Fruit fly (Drosophila melanogaster) whole organism, embryonic: ENCODE results near the gene AspRS-m.

ENCODE experiments used
- Antp ChIP-seq: fragments of 200-800 bp; sonication (Bioruptor generic); optimal IDR thresholded peaks from 3 replicates; lab custom pipeline; 2016; ENCODE audit warnings: missing biosample characterization, missing genetic modification characterization
- B-H2 ChIP-seq: fragments of 200-800 bp; sonication (Bioruptor generic); optimal IDR thresholded peaks from 2 replicates; lab custom pipeline; 2018; ENCODE audit warnings: missing biosample characterization, mild to moderate bottlenecking, missing genetic modification characterization
- Bdp1 ChIP-seq: fragments of 200-800 bp; sonication (Bioruptor generic); optimal IDR thresholded peaks from 3 replicates; lab custom pipeline; 2016; ENCODE audit warnings: missing biosample characterization, missing genetic modification characterization
- CG11456 ChIP-seq: fragments of 200-800 bp; sonication (Bioruptor generic); IDR thresholded peaks from 3 replicates; pipeline ENCODE4 v1.3.6; 2022; ENCODE audit warnings: missing biosample characterization, missing genetic modification characterization
- CG13296 ChIP-seq: fragments of 200-800 bp; sonication (Bioruptor generic); optimal IDR thresholded peaks from 3 replicates; lab custom pipeline; 2018; ENCODE audit warnings: missing biosample characterization, mild to moderate bottlenecking, missing genetic modification characterization
- CG14441 ChIP-seq: fragments of 200-800 bp; sonication (Bioruptor generic); IDR thresholded peaks from 2 replicates; pipeline ENCODE4 v1.3.6; 2022; ENCODE audit warnings: missing biosample characterization, missing genetic modification characterization
- CG1602 ChIP-seq: fragments of 200-800 bp; sonication (Bioruptor generic); optimal IDR thresholded peaks from 3 replicates; lab custom pipeline; 2016; ENCODE audit warnings: missing biosample characterization, missing genetic modification characterization
- CG16863 ChIP-seq: fragments of 200-800 bp; sonication (Bioruptor generic); optimal IDR thresholded peaks from 3 replicates; lab custom pipeline; 2016; ENCODE audit warnings: missing biosample characterization, missing genetic modification characterization
- CG17568 ChIP-seq: fragments of 200-800 bp; sonication (Bioruptor generic); optimal IDR thresholded peaks from 2 replicates; lab custom pipeline; 2018; ENCODE audit warnings: missing biosample characterization, mild to moderate bottlenecking, missing genetic modification characterization, moderate library complexity
- CG18619 ChIP-seq: fragments of 200-800 bp; sonication (Bioruptor generic); optimal IDR thresholded peaks from 3 replicates; lab custom pipeline; 2017; ENCODE audit warnings: missing biosample characterization, mild to moderate bottlenecking, missing genetic modification characterization
- CG3065 ChIP-seq: fragments of 200-800 bp; sonication (Bioruptor generic); optimal IDR thresholded peaks from 2 replicates; lab custom pipeline; 2016; ENCODE audit warnings: missing biosample characterization, missing genetic modification characterization
- CG3847 ChIP-seq: fragments of 200-800 bp; sonication (Bioruptor generic); IDR thresholded peaks from 2 replicates; pipeline ENCODE4 v1.3.6; 2022; ENCODE audit warnings: missing biosample characterization, missing genetic modification characterization
- CG7928 ChIP-seq: fragments of 200-800 bp; sonication (Bioruptor generic); optimal IDR thresholded peaks from 2 replicates; lab custom pipeline; 2017; ENCODE audit warnings: missing biosample characterization, mild to moderate bottlenecking, missing genetic modification characterization
- CG8281 ChIP-seq: fragments of 200-800 bp; sonication (Bioruptor generic); optimal IDR thresholded peaks from 2 replicates; lab custom pipeline; 2018; ENCODE audit warnings: missing biosample characterization, mild to moderate bottlenecking, missing genetic modification characterization, moderate library complexity
- CG8359 ChIP-seq: fragments of 200-800 bp; sonication (Bioruptor generic); optimal IDR thresholded peaks from 2 replicates; lab custom pipeline; 2017; ENCODE audit warnings: missing biosample characterization, mild to moderate bottlenecking, missing genetic modification characterization, borderline replicate concordance
- CG8924 ChIP-seq: fragments of 200-800 bp; optimal IDR thresholded peaks from 3 replicates; lab custom pipeline; 2019; ENCODE audit warnings: missing biosample characterization, mild to moderate bottlenecking, missing genetic modification characterization, moderate library complexity
- CHES-1-like ChIP-seq: fragments of 200-800 bp; sonication (Bioruptor generic); optimal IDR thresholded peaks from 2 replicates; lab custom pipeline; 2016; ENCODE audit warnings: missing biosample characterization, missing genetic modification characterization
- CTCF ChIP-seq: fragments of 200-800 bp; sonication (Bioruptor generic); optimal IDR thresholded peaks from 2 replicates; lab custom pipeline; 2017; ENCODE audit warnings: missing biosample characterization, mild to moderate bottlenecking, missing genetic modification characterization, moderate library complexity
- Dip3 ChIP-seq: fragments of 200-800 bp; sonication (Bioruptor generic); optimal IDR thresholded peaks from 3 replicates; lab custom pipeline; 2016; ENCODE audit warnings: missing biosample characterization, missing genetic modification characterization
- Hr3 ChIP-seq: fragments of 200-800 bp; sonication (Bioruptor generic); optimal IDR thresholded peaks from 3 replicates; lab custom pipeline; 2016; ENCODE audit warnings: missing biosample characterization, missing genetic modification characterization
- Meics ChIP-seq: fragments of 200-800 bp; sonication (Bioruptor generic); optimal IDR thresholded peaks from 2 replicates; lab custom pipeline; 2017; ENCODE audit warnings: missing biosample characterization, mild to moderate bottlenecking, missing genetic modification characterization
- NC2β ChIP-seq: fragments of 200-800 bp; sonication (Bioruptor generic); optimal IDR thresholded peaks from 2 replicates; lab custom pipeline; 2016; ENCODE audit warnings: missing biosample characterization, missing genetic modification characterization
- NK7.1 ChIP-seq: fragments of 200-800 bp; sonication (Bioruptor generic); optimal IDR thresholded peaks from 3 replicates; lab custom pipeline; 2016; ENCODE audit warnings: missing biosample characterization, missing genetic modification characterization
- Nf-YC ChIP-seq: fragments of 200-800 bp; optimal IDR thresholded peaks from 3 replicates; lab custom pipeline; 2019; ENCODE audit warnings: missing biosample characterization, mild to moderate bottlenecking, missing genetic modification characterization, moderate library complexity
- Poxn ChIP-seq: fragments of 200-800 bp; sonication (Bioruptor generic); IDR thresholded peaks from 2 replicates; pipeline ENCODE4 v1.3.6; 2022; ENCODE audit warnings: missing biosample characterization, missing genetic modification characterization
- Six4 ChIP-seq: fragments of 200-800 bp; sonication (Bioruptor generic); optimal IDR thresholded peaks from 2 replicates; lab custom pipeline; 2016; ENCODE audit warnings: missing biosample characterization, missing genetic modification characterization
- Sox102F ChIP-seq: fragments of 200-800 bp; sonication (Bioruptor generic); optimal IDR thresholded peaks from 2 replicates; lab custom pipeline; 2018; ENCODE audit warnings: missing biosample characterization, mild to moderate bottlenecking, missing genetic modification characterization, moderate library complexity
- Xrp1 ChIP-seq: fragments of 200-800 bp; sonication (Bioruptor generic); IDR thresholded peaks from 2 replicates; pipeline ENCODE4 v1.3.6; 2022; ENCODE audit warnings: missing biosample characterization, missing genetic modification characterization
- YL-1 ChIP-seq: fragments of 200-800 bp; sonication (Bioruptor generic); optimal IDR thresholded peaks from 3 replicates; lab custom pipeline; 2017; ENCODE audit warnings: missing biosample characterization, mild to moderate bottlenecking, missing genetic modification characterization
- bigmax ChIP-seq: fragments of 200-800 bp; sonication (Bioruptor generic); optimal IDR thresholded peaks from 2 replicates; lab custom pipeline; 2018; ENCODE audit warnings: missing biosample characterization, mild to moderate bottlenecking, missing genetic modification characterization
- bowl ChIP-seq: fragments of 200-800 bp; sonication (Bioruptor generic); IDR thresholded peaks from 2 replicates; pipeline ENCODE4 v1.3.6; 2022; ENCODE audit warnings: missing biosample characterization, missing genetic modification characterization
- br ChIP-seq: fragments of >200 bp; optimal IDR thresholded peaks from 2 replicates; lab custom pipeline; 2017
- ci ChIP-seq: fragments of 200-800 bp; sonication (Bioruptor generic); IDR thresholded peaks from 3 replicates; pipeline ENCODE4 v1.3.6; 2022; ENCODE audit warnings: missing biosample characterization, missing genetic modification characterization
- crc ChIP-seq: fragments of 200-800 bp; sonication (Bioruptor generic); optimal IDR thresholded peaks from 2 replicates; lab custom pipeline; 2016; ENCODE audit warnings: missing biosample characterization, missing genetic modification characterization
- cwo ChIP-seq: fragments of 200-800 bp; sonication (Bioruptor generic); optimal IDR thresholded peaks from 3 replicates; lab custom pipeline; 2017; ENCODE audit warnings: missing biosample characterization, missing genetic modification characterization, mild to moderate bottlenecking, moderate library complexity, missing genetic modification reagents
- dpn ChIP-seq, 2 experiments: fragments of 200-800 bp; sonication (Bioruptor generic); optimal IDR thresholded peaks; 3 replicates each; lab custom pipeline; 2016; ENCODE audit warnings: missing biosample characterization in 2 of 2, missing genetic modification characterization in 2 of 2
- fu2 ChIP-seq: fragments of 200-800 bp; sonication (Bioruptor generic); optimal IDR thresholded peaks from 2 replicates; lab custom pipeline; 2016; ENCODE audit warnings: missing biosample characterization, missing genetic modification characterization
- gce ChIP-seq: fragments of 200-800 bp; sonication (Bioruptor generic); IDR thresholded peaks from 3 replicates; pipeline ENCODE4 v1.3.6; 2022; ENCODE audit warnings: missing biosample characterization, missing genetic modification characterization
- gfzf ChIP-seq: fragments of 200-800 bp; sonication (Bioruptor generic); optimal IDR thresholded peaks from 2 replicates; lab custom pipeline; 2016; ENCODE audit warnings: missing biosample characterization, mild to moderate bottlenecking, missing genetic modification characterization, moderate library complexity
- her ChIP-seq: fragments of 200-800 bp; sonication (Bioruptor generic); optimal IDR thresholded peaks from 2 replicates; lab custom pipeline; 2016; ENCODE audit warnings: missing biosample characterization, missing genetic modification characterization
- ind ChIP-seq: fragments of 200-800 bp; sonication (Bioruptor generic); optimal IDR thresholded peaks from 3 replicates; lab custom pipeline; 2016; ENCODE audit warnings: missing biosample characterization, missing genetic modification characterization
- inv ChIP-seq: fragments of 200-800 bp; sonication (Bioruptor generic); IDR thresholded peaks from 2 replicates; pipeline ENCODE4 v1.3.6; 2022; ENCODE audit warnings: missing biosample characterization, missing genetic modification characterization; ENCODE audit not compliant: partially characterized antibody
- jing ChIP-seq: fragments of 200-800 bp; sonication (Bioruptor generic); optimal IDR thresholded peaks from 2 replicates; lab custom pipeline; 2018; ENCODE audit warnings: missing biosample characterization, mild to moderate bottlenecking, missing genetic modification characterization
- lov ChIP-seq, 2 experiments: fragments of 200-800 bp in 1 of 2; fragments of >200 bp in 1 of 2; sonication (Bioruptor generic) in 1 of 2; IDR thresholded peaks in 1 of 2; optimal IDR thresholded peaks in 1 of 2; 2 replicates in 1 of 2; 3 replicates in 1 of 2; pipeline versions ENCODE4 v1.3.6 to Lab custom; 2017 to 2022; ENCODE audit warnings: missing biosample characterization in 1 of 2, missing genetic modification characterization in 1 of 2
- luna ChIP-seq: fragments of 200-800 bp; sonication (Bioruptor generic); optimal IDR thresholded peaks from 2 replicates; lab custom pipeline; 2016; ENCODE audit warnings: missing biosample characterization, missing genetic modification characterization
- mam ChIP-seq: fragments of 200-800 bp; sonication (Bioruptor generic); optimal IDR thresholded peaks from 3 replicates; lab custom pipeline; 2016; ENCODE audit warnings: missing biosample characterization, missing genetic modification characterization
- mld ChIP-seq: fragments of 200-800 bp; sonication (Bioruptor generic); IDR thresholded peaks from 3 replicates; pipeline ENCODE4 v1.3.6; 2022; ENCODE audit warnings: missing biosample characterization, missing genetic modification characterization; ENCODE audit not compliant: partially characterized antibody
- peb ChIP-seq: fragments of 200-800 bp; sonication (Bioruptor generic); IDR thresholded peaks from 2 replicates; pipeline ENCODE4 v1.3.6; 2022; ENCODE audit warnings: missing biosample characterization, missing genetic modification characterization
- sens-2 ChIP-seq: fragments of 200-800 bp; sonication (Bioruptor generic); IDR thresholded peaks from 2 replicates; pipeline ENCODE4 v1.3.6; 2022; ENCODE audit warnings: missing biosample characterization, missing genetic modification characterization
- slbo ChIP-seq: fragments of 200-800 bp; sonication (Bioruptor generic); IDR thresholded peaks from 2 replicates; pipeline ENCODE4 v1.3.6; 2022; ENCODE audit warnings: missing biosample characterization, missing genetic modification characterization
- slou ChIP-seq: fragments of 200-800 bp; sonication (Bioruptor generic); optimal IDR thresholded peaks from 3 replicates; lab custom pipeline; 2016; ENCODE audit warnings: missing biosample characterization, missing genetic modification characterization
- toy ChIP-seq: fragments of 200-800 bp; sonication (Bioruptor generic); IDR thresholded peaks from 2 replicates; pipeline ENCODE4 v1.3.6; 2022; ENCODE audit warnings: missing biosample characterization, missing genetic modification characterization

Gene AspRS-m

dm6 chr2L:16817421-16818101 lies 9.3 kb upstream of the AspRS-m start (continued):
- TF ChIP-seq CG8924 (no peak), mld (GFP tag; lab: Robert Waterston, UW) (no peak), dpn (GFP tag; optimal IDR thresholded peaks at IDR 0.05; lab: Kevin White, UChicago) (no peak), Six4 (GFP tag; lab: Kevin White, UChicago) (no peak), ci (GFP tag; lab: Robert Waterston, UW) (peak; percentile 33; the same call in 1 of the 3 replicates), lov (optimal IDR thresholded peaks at IDR 0.05; lab: Kevin White, UChicago) (no peak), lov (GFP tag; IDR thresholded peaks at IDR 0.05; lab: Robert Waterston, UW) (no peak), mam (GFP tag; lab: Kevin White, UChicago) (peak; percentile 37), Hr3 (GFP tag; lab: Kevin White, UChicago) (peak; percentile 3), bigmax (GFP tag; lab: Kevin White, UChicago) (no peak), CG3065 (GFP tag; lab: Kevin White, UChicago) (no peak), peb (GFP tag; lab: Robert Waterston, UW) (no peak), NC2β (GFP tag; lab: Kevin White, UChicago) (no peak), cwo (GFP tag; lab: Kevin White, UChicago) (no peak), CG13296 (GFP tag; lab: Kevin White, UChicago) (no peak), gce (no peak), CTCF (GFP tag; lab: Kevin White, UChicago) (no peak), B-H2 (no peak), jing (GFP tag; lab: Kevin White, UChicago) (no peak), CG17568 (GFP tag; lab: Kevin White, UChicago) (no peak), her (peak; percentile 13), luna (peak; percentile 6), CG3847 (no peak), Meics (GFP tag; lab: Kevin White, UChicago) (no peak), Sox102F (peak; percentile 32), sens-2 (GFP tag; lab: Robert Waterston, UW) (no peak), CG16863 (GFP tag; lab: Kevin White, UChicago) (peak; percentile 23), slou (GFP tag; lab: Kevin White, UChicago) (no peak), CG1602 (GFP tag; lab: Kevin White, UChicago) (no peak), NK7.1 (GFP tag; lab: Kevin White, UChicago) (peak; percentile 21), Xrp1 (GFP tag; lab: Robert Waterston, UW) (no peak), ind (GFP tag; lab: Kevin White, UChicago) (peak; percentile 1), CG8359 (GFP tag; lab: Kevin White, UChicago) (no peak), YL-1 (GFP tag; lab: Kevin White, UChicago) (no peak), crc (GFP tag; lab: Kevin White, UChicago) (no peak), bowl (no peak), CG7928 (GFP tag; lab: Kevin White, UChicago) (no peak), Nf-YC (no peak), fu2 (GFP tag; lab: Kevin White, UChicago) (peak; percentile 21), CG11456 (GFP tag; lab: Robert Waterston, UW) (no peak), Antp (GFP tag; lab: Kevin White, UChicago) (no peak), CG18619 (GFP tag; lab: Kevin White, UChicago) (no peak), Dip3 (GFP tag; lab: Kevin White, UChicago) (peak; percentile 73), inv (no peak), CHES-1-like (no peak), toy (GFP tag; lab: Robert Waterston, UW) (no peak), Bdp1 (no peak), CG8281 (tag; lab: Kevin White, UChicago) (no peak), CG14441 (GFP tag; lab: Robert Waterston, UW) (peak; percentile 43; the same call in 1 of the 2 replicates), slbo (GFP tag; lab: Robert Waterston, UW) (peak; percentile 23; the same call in 1 of the 2 replicates), gfzf (GFP tag; lab: Kevin White, UChicago) (no peak), Poxn (GFP tag; lab: Robert Waterston, UW) (no peak), br (lab: Kevin White, UChicago) (no peak)
